Worm (Caenorhabditis elegans) whole organism, L4 larva: ENCODE data around the gene F35D2.3.

Experiments
- F37D6.2 ChIP-seq: sonication (generic microtip); optimal IDR thresholded peaks from 2 replicates; lab custom pipeline; 2016; ENCODE audit warnings: mild to moderate bottlenecking, missing genetic modification characterization, missing compliant biosample characterization
- daf-12 ChIP-seq: fragments of 150-350 bp; optimal IDR thresholded peaks from 2 replicates; lab custom pipeline; 2014; ENCODE audit warnings: missing biosample characterization, missing genetic modification reagents, missing genetic modification characterization
- dmd-6 ChIP-seq: fragments of 200-800 bp; sonication (Bioruptor generic); IDR thresholded peaks from 2 replicates; pipeline ENCODE4 v1.3.6; 2022; ENCODE audit warnings: missing genetic modification reagents, missing genetic modification characterization, missing compliant biosample characterization
- dve-1 ChIP-seq: sonication (generic microtip); optimal IDR thresholded peaks from 2 replicates; lab custom pipeline; 2017; ENCODE audit warnings: antibody characterized with exemption, mild to moderate bottlenecking, missing genetic modification characterization, missing compliant biosample characterization; ENCODE audit not compliant: insufficient read depth
- gei-8 ChIP-seq: fragments of 200-800 bp; sonication (Bioruptor generic); optimal IDR thresholded peaks from 2 replicates; lab custom pipeline; 2018; ENCODE audit warnings: mild to moderate bottlenecking, missing genetic modification characterization, missing compliant biosample characterization
- mep-1 ChIP-seq: fragments of 150-350 bp; sonication (generic microtip); optimal IDR thresholded peaks from 3 replicates; lab custom pipeline; 2014; ENCODE audit warnings: missing biosample characterization, missing genetic modification characterization
- spr-3 ChIP-seq: fragments of 200-800 bp; sonication (Bioruptor generic); optimal IDR thresholded peaks from 2 replicates; lab custom pipeline; 2018; ENCODE audit warnings: mild to moderate bottlenecking, missing genetic modification characterization, missing compliant biosample characterization
- tag-97 ChIP-seq: fragments of 200-800 bp; sonication (Bioruptor generic); IDR thresholded peaks from 2 replicates; pipeline ENCODE4 v1.3.6; 2022; ENCODE audit warnings: missing genetic modification characterization, missing compliant biosample characterization
- unc-62 ChIP-seq, 3 experiments: fragments of 150-350 bp in 1 of 3; sonication (generic microtip); optimal IDR thresholded peaks in 2 of 3; peaks in 1 of 3; 1 replicate in 1 of 3; 2 replicates in 2 of 3; lab custom pipeline; 2014 to 2017; ENCODE audit warnings: missing biosample characterization in 3 of 3, missing genetic modification characterization in 3 of 3, missing genetic modification reagents in 3 of 3, missing genotype in 1 of 3
- zfp-2 ChIP-seq: sonication (generic microtip); optimal IDR thresholded peaks from 2 replicates; lab custom pipeline; 2016; ENCODE audit warnings: mild to moderate bottlenecking, missing genetic modification characterization, missing compliant biosample characterization

DNA sequence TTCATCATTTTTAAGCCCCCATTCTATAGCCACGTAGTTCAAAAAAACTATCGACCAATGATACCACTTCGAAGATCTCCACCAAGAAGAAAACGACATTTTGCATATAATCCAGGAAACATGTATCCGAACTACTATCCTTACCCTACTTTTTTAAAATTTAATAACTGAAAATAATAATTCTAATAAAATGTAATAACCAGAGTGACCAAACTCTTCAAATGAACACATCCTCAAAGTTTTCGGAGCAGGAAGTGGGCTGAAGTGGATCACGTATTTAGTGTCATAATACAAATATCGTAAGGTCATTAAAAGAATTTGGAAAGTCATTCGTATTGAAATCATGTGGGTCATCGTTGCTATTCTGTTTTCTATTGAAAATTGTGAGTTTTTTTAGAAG is 7.0 kb downstream of the F35D2.3 start, which contains the start of gene F35D2.6:
- TF ChIP-seq gei-8 (no peak), tag-97 (no peak), daf-12 (tag; lab: Kevin White, UChicago) (no peak), dmd-6 (GFP tag; lab: Robert Waterston, UW) (no peak), zfp-2 (tag; lab: Kevin White, UChicago) (no peak), F37D6.2 (no peak), dve-1 (tag; lab: Kevin White, UChicago) (no peak), unc-62 (GFP tag; optimal IDR thresholded peaks at IDR 0.05 in 1 of 2; lab: Kevin White, UChicago) (no peak), unc-62 (tag; optimal IDR thresholded peaks at IDR 0.05; lab: Kevin White, UChicago) (no peak), spr-3 (GFP tag; lab: Kevin White, UChicago) (no peak), mep-1 (tag; lab: Kevin White, UChicago) (no peak)
